Fruit fly (Drosophila melanogaster): ENCODE results near the gene CG15747.

CG15747 gene

DNA sequence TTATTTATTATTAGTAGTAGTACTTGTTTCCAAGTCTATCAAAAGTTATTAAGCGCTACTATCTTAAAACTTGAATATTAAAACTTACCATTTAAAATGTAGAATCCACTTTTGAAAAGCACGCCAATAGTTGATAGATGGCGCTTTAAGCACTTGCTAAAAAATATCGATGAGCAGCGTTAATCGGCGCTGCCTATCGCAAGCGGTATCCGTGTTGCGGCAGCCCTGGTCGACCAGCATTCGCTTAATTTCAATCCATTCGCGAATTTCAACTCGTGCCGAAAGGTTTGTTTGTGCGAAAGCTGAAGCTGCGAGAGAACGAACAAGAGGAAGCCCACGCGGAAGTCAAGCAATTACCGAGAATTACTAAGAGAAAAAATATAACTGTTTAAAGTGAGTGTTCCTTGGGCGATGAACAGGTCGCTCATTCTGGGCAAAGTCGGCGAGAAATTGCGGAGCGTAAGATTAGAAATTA is 8.5 kb upstream of the CG15747 start, which contains the start of gene Prx2 (continued):
- no peak for TF ChIP-seq CG10431 (GFP tag; optimal IDR thresholded peaks at IDR 0.05)
- TF ChIP-seq CG11093 (GFP tag; IDR thresholded peaks at IDR 0.05): no peak
- no peak for TF ChIP-seq CG18011 (GFP tag; optimal IDR thresholded peaks at IDR 0.05)
- TF ChIP-seq shn (GFP tag; optimal IDR thresholded peaks at IDR 0.05): no peak
- peak; percentile 74; the same call in 1 of the 2 replicates for TF ChIP-seq hbn (GFP tag; IDR thresholded peaks at IDR 0.05; ENCODE audit: partially characterized antibody)
- no peak for TF ChIP-seq CG11398 (GFP tag; optimal IDR thresholded peaks at IDR 0.05)
- no peak for TF ChIP-seq pnt (GFP tag; optimal IDR thresholded peaks at IDR 0.05)
- peak; percentile 85; the same call in 2 of the 4 replicates for TF ChIP-seq chinmo (GFP tag; IDR thresholded peaks at IDR 0.05; ENCODE audit: partially characterized antibody)
- TF ChIP-seq sqz (GFP tag; optimal IDR thresholded peaks at IDR 0.05): no peak
- peak; percentile 12 for TF ChIP-seq MESR4 (GFP tag; optimal IDR thresholded peaks at IDR 0.05)
- peak; percentile 28 for TF ChIP-seq pfk (GFP tag; optimal IDR thresholded peaks at IDR 0.05)
- TF ChIP-seq CG8089 (GFP tag; optimal IDR thresholded peaks at IDR 0.05): no peak
- TF ChIP-seq sisA (GFP tag; IDR thresholded peaks at IDR 0.05): no peak
- no peak for TF ChIP-seq CG30020 (tag; optimal IDR thresholded peaks at IDR 0.05)
- TF ChIP-seq CG17328 (GFP tag; IDR thresholded peaks at IDR 0.05): no peak
- no peak for TF ChIP-seq peb (GFP tag; IDR thresholded peaks at IDR 0.05)
- TF ChIP-seq chif (GFP tag; optimal IDR thresholded peaks at IDR 0.05): no peak
- TF ChIP-seq abd-A (tag; optimal IDR thresholded peaks at IDR 0.05): peak; percentile 19
- TF ChIP-seq odd (GFP tag; optimal IDR thresholded peaks at IDR 0.05): no peak
- TF ChIP-seq CG10565 (GFP tag; optimal IDR thresholded peaks at IDR 0.05): no peak
- TF ChIP-seq CG3847 (GFP tag; IDR thresholded peaks at IDR 0.05): peak; percentile 48
- no peak for TF ChIP-seq CG10366 (GFP tag; IDR thresholded peaks at IDR 0.05)
- TF ChIP-seq Deaf1 (tag; optimal IDR thresholded peaks at IDR 0.05): peak; percentile 82
- peak; percentile 68; the same call in 1 of the 3 replicates for TF ChIP-seq CG7963 (GFP tag; IDR thresholded peaks at IDR 0.05; ENCODE audit: partially characterized antibody)
- TF ChIP-seq nom (GFP tag; optimal IDR thresholded peaks at IDR 0.05): peak; percentile 73
- TF ChIP-seq CG12104 (GFP tag; optimal IDR thresholded peaks at IDR 0.05): no peak
- no peak for TF ChIP-seq CG6254 (GFP tag; optimal IDR thresholded peaks at IDR 0.05)
- TF ChIP-seq CG9727 (GFP tag; optimal IDR thresholded peaks at IDR 0.05): no peak
- no peak for TF ChIP-seq p53 (GFP tag; optimal IDR thresholded peaks at IDR 0.05)
- TF ChIP-seq CG8924 (tag; optimal IDR thresholded peaks at IDR 0.05): no peak
- 0 out of 2 replicates have a peak, but pooled peaks have one; percentile 15 for TF ChIP-seq CG14441 (GFP tag; IDR thresholded peaks at IDR 0.05)
- TF ChIP-seq disco-r (GFP tag; optimal IDR thresholded peaks at IDR 0.05): no peak
- no peak for TF ChIP-seq cwo (GFP tag; optimal IDR thresholded peaks at IDR 0.05)
- no peak for TF ChIP-seq CG4282 (GFP tag; optimal IDR thresholded peaks at IDR 0.05)
- no peak for TF ChIP-seq CG7987 (GFP tag; optimal IDR thresholded peaks at IDR 0.05)
- no peak for TF ChIP-seq CG12236 (GFP tag; optimal IDR thresholded peaks at IDR 0.05)
- TF ChIP-seq CG31388 (GFP tag; optimal IDR thresholded peaks at IDR 0.05): no peak
- TF ChIP-seq lov (optimal IDR thresholded peaks at IDR 0.05): no peak
- 0 out of 3 replicates have a peak, but pooled peaks have one; percentile 6 for TF ChIP-seq lov (GFP tag; IDR thresholded peaks at IDR 0.05)
- no peak for TF ChIP-seq fd102C (GFP tag; optimal IDR thresholded peaks at IDR 0.05)
- TF ChIP-seq dpn (GFP tag; optimal IDR thresholded peaks at IDR 0.05): peak in 1 of 2 experiments; percentile 30
- no peak for TF ChIP-seq Nf-YB (GFP tag; optimal IDR thresholded peaks at IDR 0.05)
- no peak for TF ChIP-seq so (GFP tag; IDR thresholded peaks at IDR 0.05)
- no peak for TF ChIP-seq bowl (GFP tag; IDR thresholded peaks at IDR 0.05)
- no peak for TF ChIP-seq dati (GFP tag; IDR thresholded peaks at IDR 0.05)
- no peak for TF ChIP-seq jigr1 (GFP tag; IDR thresholded peaks at IDR 0.05)
- TF ChIP-seq Sin3A (optimal IDR thresholded peaks at IDR 0.05): peak; percentile 70
- no peak for TF ChIP-seq h (optimal IDR thresholded peaks at IDR 0.05)
- TF ChIP-seq CG10959 (GFP tag; IDR thresholded peaks at IDR 0.05): no peak
- TF ChIP-seq vfl (GFP tag; optimal IDR thresholded peaks at IDR 0.05): no peak
- TF ChIP-seq CG13775 (GFP tag; optimal IDR thresholded peaks at IDR 0.05): no peak
- no peak for TF ChIP-seq CG2889 (GFP tag; IDR thresholded peaks at IDR 0.05)
